Worm (Caenorhabditis elegans) whole organism, L2 larva: ENCODE results near the gene eif-2A.

ENCODE experiments used
- ama-1 ChIP-seq: fragments of 150-350 bp; optimal IDR thresholded peaks from 2 replicates; lab custom pipeline; 2018; ENCODE audit warnings: inconsistent platforms
- elt-3 ChIP-seq: sonication (generic microtip); optimal IDR thresholded peaks from 2 replicates; lab custom pipeline; 2017; ENCODE audit warnings: missing biosample characterization, missing genetic modification characterization
- fos-1 ChIP-seq: fragments of 150-350 bp; optimal IDR thresholded peaks from 2 replicates; lab custom pipeline; 2014; ENCODE audit warnings: missing biosample characterization, missing genetic modification characterization
- lin-13 ChIP-seq: fragments of 150-350 bp; optimal IDR thresholded peaks from 2 replicates; lab custom pipeline; 2014; ENCODE audit warnings: missing biosample characterization, missing genetic modification reagents, missing genetic modification characterization
- lin-39 ChIP-seq: fragments of 150-350 bp; optimal IDR thresholded peaks from 2 replicates; lab custom pipeline; 2014; ENCODE audit warnings: missing biosample characterization, missing genetic modification reagents, missing genetic modification characterization
- mab-5 ChIP-seq: fragments of 150-350 bp; optimal IDR thresholded peaks from 2 replicates; lab custom pipeline; 2014; ENCODE audit warnings: missing biosample characterization, missing genetic modification characterization
- nhr-237 ChIP-seq: fragments of 150-350 bp; optimal IDR thresholded peaks from 2 replicates; lab custom pipeline; 2014; ENCODE audit warnings: missing biosample characterization, missing genetic modification characterization
- nhr-6 ChIP-seq: fragments of 150-350 bp; optimal IDR thresholded peaks from 2 replicates; lab custom pipeline; 2014; ENCODE audit warnings: missing biosample characterization, missing genetic modification characterization
- skn-1 ChIP-seq: sonication (generic microtip); optimal IDR thresholded peaks from 2 replicates; lab custom pipeline; 2017; ENCODE audit warnings: missing biosample characterization, missing genetic modification characterization
- sma-3 ChIP-seq: sonication (generic microtip); optimal IDR thresholded peaks from 2 replicates; lab custom pipeline; 2016; ENCODE audit warnings: missing genetic modification reagents, missing genetic modification characterization, missing compliant biosample characterization
- unc-39 ChIP-seq: fragments of 150-350 bp; optimal IDR thresholded peaks from 2 replicates; lab custom pipeline; 2014; ENCODE audit warnings: missing biosample characterization, missing genetic modification characterization
- unc-55 ChIP-seq: fragments of 150-350 bp; sonication (generic microtip); optimal IDR thresholded peaks from 3 replicates; lab custom pipeline; 2014; ENCODE audit warnings: missing biosample characterization, missing genetic modification reagents, missing genetic modification characterization
- unc-62 ChIP-seq: fragments of 150-350 bp; optimal IDR thresholded peaks from 2 replicates; lab custom pipeline; 2014; ENCODE audit warnings: missing biosample characterization, missing genetic modification reagents, missing genetic modification characterization
- zag-1 ChIP-seq: fragments of 150-350 bp; optimal IDR thresholded peaks from 2 replicates; lab custom pipeline; 2014; ENCODE audit warnings: missing biosample characterization, missing genetic modification characterization

DNA sequence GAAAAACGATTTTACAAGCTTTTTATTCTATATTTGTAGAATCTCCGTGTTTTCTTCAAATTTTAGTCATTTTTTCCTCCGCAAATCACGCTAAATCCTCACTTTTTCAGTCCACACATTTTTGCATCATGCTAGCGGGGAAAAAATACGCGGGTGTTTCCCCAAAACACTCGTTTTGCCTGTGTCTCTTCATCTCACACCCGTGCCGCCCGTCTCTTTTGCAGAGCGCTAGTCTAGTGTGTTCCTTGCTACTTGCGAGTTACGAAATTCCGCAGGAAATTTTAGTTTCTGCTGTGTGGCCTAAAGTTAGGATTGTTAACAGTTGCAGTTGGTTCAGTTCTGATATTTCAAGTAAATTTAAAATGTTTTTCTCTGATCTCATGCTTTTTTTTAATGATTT, 29.1 kb downstream of the eif-2A start:
- TF ChIP-seq ama-1 (lab: Kevin White, UChicago) (peak; percentile 43), nhr-6 (tag; lab: Kevin White, UChicago) (no peak), skn-1 (tag; lab: Kevin White, UChicago) (no peak), elt-3 (tag; lab: Kevin White, UChicago) (no peak), fos-1 (tag; lab: Kevin White, UChicago) (peak; percentile 56), lin-13 (GFP tag; lab: Kevin White, UChicago) (no peak), unc-55 (peak; percentile 32), zag-1 (tag; lab: Kevin White, UChicago) (no peak), mab-5 (tag; lab: Kevin White, UChicago) (no peak), unc-62 (GFP tag; lab: Kevin White, UChicago) (no peak), lin-39 (no peak), nhr-237 (tag; lab: Kevin White, UChicago) (no peak), sma-3 (GFP tag; lab: Kevin White, UChicago) (no peak), unc-39 (tag; lab: Kevin White, UChicago) (no peak)
